Fruit fly (Drosophila melanogaster): ENCODE measurements around the gene frm.

Gene frm

DNA sequence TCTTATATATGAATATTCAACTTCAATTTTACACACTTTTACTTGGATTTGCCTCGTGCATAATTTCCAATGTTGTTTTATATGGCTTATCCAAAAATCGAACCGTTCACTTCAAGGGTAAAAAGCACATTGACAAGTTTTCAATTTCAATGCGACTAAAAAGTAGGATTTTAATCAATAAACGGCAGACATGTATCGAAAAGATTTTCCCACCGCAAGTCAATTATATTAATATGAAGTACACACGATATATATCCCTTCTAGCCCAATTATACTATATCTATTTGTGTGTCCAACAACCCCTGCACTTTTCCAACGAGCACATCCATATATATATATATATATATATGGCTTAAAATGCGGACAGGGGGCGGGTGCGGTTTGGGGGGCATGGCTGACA lies 40.2 kb downstream of the frm start, which contains the start of gene CG34342:
TSS of gene CG34342 (minus strand) at position 101 of the 400 bp plus-strand sequence.
- TF ChIP-seq CG7045 (GFP tag; optimal IDR thresholded peaks at IDR 0.05) (no peak), CG12768 (GFP tag; optimal IDR thresholded peaks at IDR 0.05) (no peak), CG14711 (tag; optimal IDR thresholded peaks at IDR 0.05) (no peak), kay (GFP tag; ENCODE audit: borderline replicate concordance) (no peak), Crg-1 (GFP tag; optimal IDR thresholded peaks at IDR 0.05) (no peak), cic (GFP tag; optimal IDR thresholded peaks at IDR 0.05) (no peak), tj (GFP tag; optimal IDR thresholded peaks at IDR 0.05) (no peak), Mnt (GFP tag; optimal IDR thresholded peaks at IDR 0.05) (no peak), Hr96 (GFP tag; optimal IDR thresholded peaks at IDR 0.05) (no peak), bab1 (GFP tag; optimal IDR thresholded peaks at IDR 0.05) (no peak), cnc (optimal IDR thresholded peaks at IDR 0.05) (no peak)

DNA sequence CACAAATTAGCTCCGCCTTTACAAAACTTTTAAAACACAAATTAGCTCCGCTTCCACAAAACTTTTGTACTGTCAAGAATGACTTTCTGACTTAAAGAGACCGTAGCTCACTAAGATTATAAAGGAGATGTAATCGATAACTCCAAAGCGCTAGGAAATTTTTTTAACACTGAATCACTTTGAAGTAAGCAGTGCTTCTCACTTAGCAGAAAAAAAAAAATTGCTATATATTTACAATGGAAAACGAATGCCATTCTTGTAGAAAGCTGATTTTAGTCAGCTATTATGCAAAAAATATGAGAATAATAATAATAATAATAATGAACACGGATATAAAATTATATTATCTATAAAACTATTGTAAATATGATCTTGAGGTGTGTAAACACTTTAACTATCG lies 52.1 kb downstream of the frm start, which contains the start of gene blanks:
TSS of gene blanks (minus strand) at position 101 of the 400 bp plus-strand sequence.
- no peak for TF ChIP-seq cic (GFP tag; optimal IDR thresholded peaks at IDR 0.05)
- TF ChIP-seq ovo (GFP tag; optimal IDR thresholded peaks at IDR 0.05) = no peak
- no peak for TF ChIP-seq bab1 (GFP tag; optimal IDR thresholded peaks at IDR 0.05)
- TF ChIP-seq Clk (GFP tag; optimal IDR thresholded peaks at IDR 0.05) = no peak
- no peak for TF ChIP-seq CG14711 (tag; optimal IDR thresholded peaks at IDR 0.05)
- no peak for TF ChIP-seq Mnt (GFP tag; optimal IDR thresholded peaks at IDR 0.05)
- TF ChIP-seq pad (GFP tag; optimal IDR thresholded peaks at IDR 0.05) = no peak
- TF ChIP-seq CG5204 (GFP tag; optimal IDR thresholded peaks at IDR 0.05) = no peak
- TF ChIP-seq cnc (optimal IDR thresholded peaks at IDR 0.05) = no peak
- TF ChIP-seq kay (GFP tag; ENCODE audit: borderline replicate concordance) = no peak
- TF ChIP-seq CG1620 (GFP tag; optimal IDR thresholded peaks at IDR 0.05) = no peak
- TF ChIP-seq Hr96 (GFP tag; optimal IDR thresholded peaks at IDR 0.05) = no peak
- no peak for TF ChIP-seq CG33017 (tag; optimal IDR thresholded peaks at IDR 0.05)
- no peak for TF ChIP-seq CG11617 (GFP tag; optimal IDR thresholded peaks at IDR 0.05)
- TF ChIP-seq tj (GFP tag; optimal IDR thresholded peaks at IDR 0.05) = no peak
- no peak for TF ChIP-seq CG7101 (tag; optimal IDR thresholded peaks at IDR 0.05)
- TF ChIP-seq Crg-1 (GFP tag; optimal IDR thresholded peaks at IDR 0.05) = no peak
- TF ChIP-seq CG12768 (GFP tag; optimal IDR thresholded peaks at IDR 0.05) = no peak
- no peak for TF ChIP-seq CG7045 (GFP tag; optimal IDR thresholded peaks at IDR 0.05)
- no peak for TF ChIP-seq toe (GFP tag; optimal IDR thresholded peaks at IDR 0.05)
